Comparison of ENCODE assay signal across 1 fruit fly cellular context in genomic region chrX:21053099-21053715, dm6.
TF ChIP-seq lines count a peak whose summit lies in the region.

No protein-coding gene starts in this region.

TF ChIP-seq in whole organism, embryonic, 481 proteins besides CTCF, POLR2A, EP300 and RAD21 (continued from another document and continues in another):
- peak; percentile 89 for TF ChIP-seq dm (GFP tag; optimal IDR thresholded peaks at IDR 0.05; lab: Kevin White, UChicago)
- peak; percentile 57 for TF ChIP-seq Sry-β (GFP tag; optimal IDR thresholded peaks at IDR 0.05; lab: Kevin White, UChicago)
- TF ChIP-seq CG10366 (GFP tag; IDR thresholded peaks at IDR 0.05; lab: Robert Waterston, UW), result peak; percentile 46
- TF ChIP-seq chn (GFP tag; optimal IDR thresholded peaks at IDR 0.05; lab: Kevin White, UChicago), result peak; percentile 38
- TF ChIP-seq bbx (GFP tag; IDR thresholded peaks at IDR 0.05; lab: Robert Waterston, UW; ENCODE audit: partially characterized antibody), result peak; percentile 79
- TF ChIP-seq CG8089 (GFP tag; optimal IDR thresholded peaks at IDR 0.05; lab: Kevin White, UChicago), result peak; percentile 72
- peak; percentile 44 for TF ChIP-seq Adf1 (GFP tag; IDR thresholded peaks at IDR 0.05; lab: Robert Waterston, UW)
- peak; percentile 48 for TF ChIP-seq wdn (GFP tag; IDR thresholded peaks at IDR 0.05; lab: Robert Waterston, UW)
- TF ChIP-seq GATAe (GFP tag; conservative IDR thresholded peaks at IDR 0.05; lab: Robert Waterston, UW), result no peak
- TF ChIP-seq tna (GFP tag; IDR thresholded peaks at IDR 0.05; lab: Robert Waterston, UW; ENCODE audit: partially characterized antibody), result peak; percentile 66
- peak; percentile 56 for TF ChIP-seq CG15601 (tag; optimal IDR thresholded peaks at IDR 0.05; lab: Kevin White, UChicago)
- TF ChIP-seq CG8924 (tag; optimal IDR thresholded peaks at IDR 0.05; lab: Kevin White, UChicago), result peak; percentile 68
- TF ChIP-seq gro (GFP tag; optimal IDR thresholded peaks at IDR 0.05; lab: Kevin White, UChicago), result peak; percentile 71
- TF ChIP-seq CG10959 (GFP tag; IDR thresholded peaks at IDR 0.05; lab: Robert Waterston, UW), result peak; percentile 65
- TF ChIP-seq CG4707 (GFP tag; optimal IDR thresholded peaks at IDR 0.05; lab: Kevin White, UChicago), result peak; percentile 82
- peak; percentile 68 for TF ChIP-seq CG13894 (tag; optimal IDR thresholded peaks at IDR 0.05; lab: Kevin White, UChicago)
- TF ChIP-seq CG7372 (GFP tag; IDR thresholded peaks at IDR 0.05; lab: Robert Waterston, UW), result peak; percentile 52; the same call in 1 of the 2 replicates
- no peak for TF ChIP-seq Neu2 (GFP tag; optimal IDR thresholded peaks at IDR 0.05; lab: Kevin White, UChicago; ENCODE audit: borderline replicate concordance)
- TF ChIP-seq Rx (GFP tag; IDR thresholded peaks at IDR 0.05; lab: Robert Waterston, UW), result peak; percentile 38; the same call in 1 of the 2 replicates
- no peak for TF ChIP-seq CG11695 (GFP tag; IDR thresholded peaks at IDR 0.05; lab: Robert Waterston, UW)
- TF ChIP-seq CG31441 (GFP tag; IDR thresholded peaks at IDR 0.05; lab: Robert Waterston, UW), result peak; percentile 64
- peak; percentile 89 for TF ChIP-seq CG6765 (GFP tag; optimal IDR thresholded peaks at IDR 0.05; lab: Kevin White, UChicago)
- peak; percentile 41 for TF ChIP-seq CG1529 (GFP tag; optimal IDR thresholded peaks at IDR 0.05; lab: Kevin White, UChicago)
- peak; percentile 63 for TF ChIP-seq Antp (GFP tag; optimal IDR thresholded peaks at IDR 0.05; lab: Kevin White, UChicago)
- TF ChIP-seq Xrp1 (GFP tag; IDR thresholded peaks at IDR 0.05; lab: Robert Waterston, UW), result no peak
- TF ChIP-seq CG12071 (GFP tag; optimal IDR thresholded peaks at IDR 0.05; lab: Kevin White, UChicago), result peak; percentile 92
- no peak for TF ChIP-seq crol (GFP tag; IDR thresholded peaks at IDR 0.05; lab: Robert Waterston, UW)
- TF ChIP-seq odd (GFP tag; optimal IDR thresholded peaks at IDR 0.05; lab: Kevin White, UChicago), result peak; percentile 83
- peak; percentile 62 for TF ChIP-seq Atf3 (GFP tag; optimal IDR thresholded peaks at IDR 0.05; lab: Kevin White, UChicago)
- TF ChIP-seq pum (GFP tag; optimal IDR thresholded peaks at IDR 0.05; lab: Kevin White, UChicago), result peak; percentile 33
- TF ChIP-seq CG10979 (tag; optimal IDR thresholded peaks at IDR 0.05; lab: Kevin White, UChicago), result peak; percentile 48
- TF ChIP-seq ato (GFP tag; IDR thresholded peaks at IDR 0.05; lab: Robert Waterston, UW; ENCODE audit: partially characterized antibody), result peak; percentile 53; the same call in 1 of the 2 replicates
- TF ChIP-seq inv (GFP tag; IDR thresholded peaks at IDR 0.05; lab: Robert Waterston, UW; ENCODE audit: partially characterized antibody), result peak; percentile 77
- TF ChIP-seq CG4328 (GFP tag; optimal IDR thresholded peaks at IDR 0.05; lab: Kevin White, UChicago), result peak; percentile 84
- no peak for TF ChIP-seq CG31388 (GFP tag; optimal IDR thresholded peaks at IDR 0.05; lab: Kevin White, UChicago)
- peak; percentile 31 for TF ChIP-seq CG6254 (GFP tag; optimal IDR thresholded peaks at IDR 0.05; lab: Kevin White, UChicago)
- TF ChIP-seq CG10267 (tag; optimal IDR thresholded peaks at IDR 0.05; lab: Kevin White, UChicago), result peak; percentile 61
- peak; percentile 63 for TF ChIP-seq Fer2 (tag; optimal IDR thresholded peaks at IDR 0.05; lab: Kevin White, UChicago)
- peak; percentile 59 for TF ChIP-seq CG3163 (GFP tag; optimal IDR thresholded peaks at IDR 0.05; lab: Kevin White, UChicago)
- peak; percentile 85 for TF ChIP-seq CG16813 (GFP tag; IDR thresholded peaks at IDR 0.05; lab: Robert Waterston, UW; ENCODE audit: partially characterized antibody)
- TF ChIP-seq Usf (GFP tag; optimal IDR thresholded peaks at IDR 0.05; lab: Kevin White, UChicago), result peak; percentile 30
- TF ChIP-seq CG4282 (GFP tag; optimal IDR thresholded peaks at IDR 0.05; lab: Kevin White, UChicago), result peak; percentile 34
- TF ChIP-seq CG12744 (GFP tag; optimal IDR thresholded peaks at IDR 0.05; lab: Kevin White, UChicago), result peak; percentile 24
- TF ChIP-seq so (GFP tag; IDR thresholded peaks at IDR 0.05; lab: Robert Waterston, UW), result peak; percentile 76
- TF ChIP-seq CG6654 (GFP tag; optimal IDR thresholded peaks at IDR 0.05; lab: Kevin White, UChicago), result peak; percentile 28
- TF ChIP-seq CrebB (tag; optimal IDR thresholded peaks at IDR 0.05; lab: Kevin White, UChicago), result peak; percentile 88
- peak; percentile 87 for TF ChIP-seq CG11456 (GFP tag; IDR thresholded peaks at IDR 0.05; lab: Robert Waterston, UW)
- peak; percentile 78 for TF ChIP-seq CG17328 (GFP tag; IDR thresholded peaks at IDR 0.05; lab: Robert Waterston, UW)
- TF ChIP-seq ftz-f1 (GFP tag; optimal IDR thresholded peaks at IDR 0.05; lab: Kevin White, UChicago), result no peak
- peak in 1 of 2 experiments; percentile 67 for TF ChIP-seq insv (GFP tag; optimal IDR thresholded peaks at IDR 0.05; lab: Kevin White, UChicago)
- TF ChIP-seq CG33557 (GFP tag; optimal IDR thresholded peaks at IDR 0.05; lab: Kevin White, UChicago), result peak; percentile 62
- no peak for TF ChIP-seq Ravus (GFP tag; IDR thresholded peaks at IDR 0.05; lab: Robert Waterston, UW)
- peak; percentile 71 for TF ChIP-seq trem (tag; optimal IDR thresholded peaks at IDR 0.05; lab: Kevin White, UChicago)
- TF ChIP-seq Trl (optimal IDR thresholded peaks at IDR 0.05; lab: Kevin White, UChicago), result no peak
- TF ChIP-seq Trl (GFP tag; optimal IDR thresholded peaks at IDR 0.05; lab: Kevin White, UChicago), result peak; percentile 72
- peak; percentile 48 for TF ChIP-seq CG9437 (GFP tag; optimal IDR thresholded peaks at IDR 0.05; lab: Kevin White, UChicago)
- TF ChIP-seq CG2202 (tag; optimal IDR thresholded peaks at IDR 0.05; lab: Kevin White, UChicago), result peak; percentile 75
- peak; percentile 71 for TF ChIP-seq CG13624 (GFP tag; optimal IDR thresholded peaks at IDR 0.05; lab: Kevin White, UChicago)
- peak; percentile 14 for TF ChIP-seq CG10565 (GFP tag; optimal IDR thresholded peaks at IDR 0.05; lab: Kevin White, UChicago)
- TF ChIP-seq cad (GFP tag; optimal IDR thresholded peaks at IDR 0.05; lab: Kevin White, UChicago), result no peak
- TF ChIP-seq gsb-n (tag; optimal IDR thresholded peaks at IDR 0.05; lab: Kevin White, UChicago), result peak; percentile 59
- TF ChIP-seq lov (optimal IDR thresholded peaks at IDR 0.05; lab: Kevin White, UChicago), result no peak
- TF ChIP-seq lov (GFP tag; IDR thresholded peaks at IDR 0.05; lab: Robert Waterston, UW), result peak; percentile 85
- TF ChIP-seq chm (GFP tag; IDR thresholded peaks at IDR 0.05; lab: Robert Waterston, UW), result peak; percentile 93
- TF ChIP-seq CG16779 (GFP tag; IDR thresholded peaks at IDR 0.05; lab: Robert Waterston, UW), result 0 out of 2 replicates have a peak, but pooled peaks have one; percentile 47
- peak; percentile 55 for TF ChIP-seq lmd (GFP tag; IDR thresholded peaks at IDR 0.05; lab: Robert Waterston, UW)
- TF ChIP-seq CG17186 (GFP tag; optimal IDR thresholded peaks at IDR 0.05; lab: Kevin White, UChicago), result peak; percentile 79
- TF ChIP-seq CG14710 (tag; optimal IDR thresholded peaks at IDR 0.05; lab: Kevin White, UChicago), result peak; percentile 44
- peak; percentile 69 for TF ChIP-seq nerfin-1 (tag; optimal IDR thresholded peaks at IDR 0.05; lab: Kevin White, UChicago)
- TF ChIP-seq CG17829 (tag; optimal IDR thresholded peaks at IDR 0.05; lab: Kevin White, UChicago), result peak; percentile 58
- TF ChIP-seq Gug (GFP tag; IDR thresholded peaks at IDR 0.05; lab: Robert Waterston, UW), result peak; percentile 63; the same call in 2 of the 4 replicates
- peak; percentile 66 for TF ChIP-seq grau (tag; optimal IDR thresholded peaks at IDR 0.05; lab: Kevin White, UChicago)
- TF ChIP-seq lbe (GFP tag; optimal IDR thresholded peaks at IDR 0.05; lab: Kevin White, UChicago), result peak; percentile 50
- peak; percentile 28; the same call in 1 of the 2 replicates for TF ChIP-seq CG9215 (GFP tag; IDR thresholded peaks at IDR 0.05; lab: Robert Waterston, UW)
- TF ChIP-seq CG7786 (GFP tag; optimal IDR thresholded peaks at IDR 0.05; lab: Kevin White, UChicago), result peak; percentile 69
- TF ChIP-seq Chrac-16 (GFP tag; optimal IDR thresholded peaks at IDR 0.05; lab: Kevin White, UChicago), result no peak
- TF ChIP-seq CG5245 (GFP tag; optimal IDR thresholded peaks at IDR 0.05; lab: Kevin White, UChicago), result peak; percentile 55
- TF ChIP-seq CG2712 (tag; optimal IDR thresholded peaks at IDR 0.05; lab: Kevin White, UChicago), result peak; percentile 58
- TF ChIP-seq CG12219 (GFP tag; optimal IDR thresholded peaks at IDR 0.05; lab: Kevin White, UChicago), result peak; percentile 74
- peak; percentile 80 for TF ChIP-seq fd64A (GFP tag; optimal IDR thresholded peaks at IDR 0.05; lab: Kevin White, UChicago)
- peak; percentile 59 for TF ChIP-seq CG17361 (GFP tag; IDR thresholded peaks at IDR 0.05; lab: Robert Waterston, UW)
- TF ChIP-seq Nf-YB (GFP tag; optimal IDR thresholded peaks at IDR 0.05; lab: Kevin White, UChicago), result peak; percentile 52
- TF ChIP-seq CG32532 (GFP tag; IDR thresholded peaks at IDR 0.05; lab: Robert Waterston, UW), result peak; percentile 84
- peak; percentile 69 for TF ChIP-seq CG9876 (GFP tag; optimal IDR thresholded peaks at IDR 0.05; lab: Kevin White, UChicago)
- peak; percentile 47; the same call in 1 of the 3 replicates for TF ChIP-seq CG3726 (GFP tag; IDR thresholded peaks at IDR 0.05; lab: Robert Waterston, UW)
- peak; percentile 32; the same call in 1 of the 2 replicates for TF ChIP-seq Oaz (GFP tag; IDR thresholded peaks at IDR 0.05; lab: Robert Waterston, UW)
- no peak for TF ChIP-seq CG18476 (GFP tag; optimal IDR thresholded peaks at IDR 0.05; lab: Kevin White, UChicago)
- peak; percentile 79 for TF ChIP-seq CG13287 (GFP tag; IDR thresholded peaks at IDR 0.05; lab: Robert Waterston, UW; ENCODE audit: partially characterized antibody)
- TF ChIP-seq CG2199 (GFP tag; IDR thresholded peaks at IDR 0.05; lab: Robert Waterston, UW), result no peak
- TF ChIP-seq CG4424 (GFP tag; optimal IDR thresholded peaks at IDR 0.05; lab: Kevin White, UChicago), result peak; percentile 74
- peak; percentile 49 for TF ChIP-seq D19B (GFP tag; optimal IDR thresholded peaks at IDR 0.05; lab: Kevin White, UChicago)
- peak; percentile 88 for TF ChIP-seq CG13296 (GFP tag; optimal IDR thresholded peaks at IDR 0.05; lab: Kevin White, UChicago)
- TF ChIP-seq Aef1 (GFP tag; IDR thresholded peaks at IDR 0.05; lab: Robert Waterston, UW), result peak; percentile 57
- peak; percentile 63 for TF ChIP-seq pho (GFP tag; optimal IDR thresholded peaks at IDR 0.05; lab: Kevin White, UChicago)
- TF ChIP-seq CG8944 (GFP tag; optimal IDR thresholded peaks at IDR 0.05; lab: Kevin White, UChicago), result peak; percentile 52
- TF ChIP-seq CG17612 (GFP tag; IDR thresholded peaks at IDR 0.05; lab: Robert Waterston, UW), result peak; percentile 14; the same call in 1 of the 2 replicates
- peak; percentile 71 for TF ChIP-seq CG15269 (tag; optimal IDR thresholded peaks at IDR 0.05; lab: Kevin White, UChicago)
- TF ChIP-seq gt (GFP tag; IDR thresholded peaks at IDR 0.05; lab: Robert Waterston, UW), result no peak
- peak; percentile 79 for TF ChIP-seq CG31365 (tag; optimal IDR thresholded peaks at IDR 0.05; lab: Kevin White, UChicago)
- TF ChIP-seq Bteb2 (GFP tag; optimal IDR thresholded peaks at IDR 0.05; lab: Kevin White, UChicago), result peak; percentile 75
- peak; percentile 85 for TF ChIP-seq CG18599 (GFP tag; optimal IDR thresholded peaks at IDR 0.05; lab: Kevin White, UChicago)
- peak; percentile 76; the same call in 2 of the 3 replicates for TF ChIP-seq zfh1 (GFP tag; IDR thresholded peaks at IDR 0.05; lab: Robert Waterston, UW)
- TF ChIP-seq CG1602 (GFP tag; optimal IDR thresholded peaks at IDR 0.05; lab: Kevin White, UChicago), result no peak
- TF ChIP-seq MTF-1 (GFP tag; optimal IDR thresholded peaks at IDR 0.05; lab: Kevin White, UChicago; ENCODE audit: borderline replicate concordance), result peak; percentile 95
- peak; percentile 68 for TF ChIP-seq unpg (GFP tag; optimal IDR thresholded peaks at IDR 0.05; lab: Kevin White, UChicago)
- peak; percentile 75 for TF ChIP-seq Dad (GFP tag; optimal IDR thresholded peaks at IDR 0.05; lab: Kevin White, UChicago)
- peak; percentile 77; the same call in 2 of the 3 replicates for TF ChIP-seq hb (GFP tag; IDR thresholded peaks at IDR 0.05; lab: Robert Waterston, UW; ENCODE audit: partially characterized antibody)
- peak; percentile 56 for TF ChIP-seq CG17802 (tag; optimal IDR thresholded peaks at IDR 0.05; lab: Kevin White, UChicago)
- TF ChIP-seq crp (GFP tag; optimal IDR thresholded peaks at IDR 0.05; lab: Kevin White, UChicago), result peak in 1 of 2 experiments; percentile 67
- peak; percentile 56 for TF ChIP-seq CG12942 (GFP tag; optimal IDR thresholded peaks at IDR 0.05; lab: Kevin White, UChicago)
- TF ChIP-seq CG12155 (GFP tag; optimal IDR thresholded peaks at IDR 0.05; lab: Kevin White, UChicago), result peak; percentile 45
- TF ChIP-seq dysf (GFP tag; IDR thresholded peaks at IDR 0.05; lab: Robert Waterston, UW), result peak; percentile 63; the same call in 2 of the 3 replicates
- no peak for TF ChIP-seq Sox102F (GFP tag; optimal IDR thresholded peaks at IDR 0.05; lab: Kevin White, UChicago)
- TF ChIP-seq tio (GFP tag; optimal IDR thresholded peaks at IDR 0.05; lab: Kevin White, UChicago), result peak; percentile 16
- peak; percentile 77; the same call in 2 of the 3 replicates for TF ChIP-seq knrl (GFP tag; IDR thresholded peaks at IDR 0.05; lab: Robert Waterston, UW; ENCODE audit: partially characterized antibody)
- TF ChIP-seq sug (tag; optimal IDR thresholded peaks at IDR 0.05; lab: Kevin White, UChicago), result peak; percentile 61
- peak; percentile 44; the same call in 1 of the 2 replicates for TF ChIP-seq gsb (GFP tag; IDR thresholded peaks at IDR 0.05; lab: Robert Waterston, UW)
- peak; percentile 1 for TF ChIP-seq Ssrp (tag; optimal IDR thresholded peaks at IDR 0.05; lab: Kevin White, UChicago)
- no peak for TF ChIP-seq h (optimal IDR thresholded peaks at IDR 0.05; lab: Kevin White, UChicago)
- peak; percentile 97 for TF ChIP-seq Med (GFP tag; lab: Kevin White, UChicago)
- no peak for TF ChIP-seq Elba2 (GFP tag; optimal IDR thresholded peaks at IDR 0.05; lab: Kevin White, UChicago)
- peak; percentile 89 for TF ChIP-seq CG7928 (GFP tag; optimal IDR thresholded peaks at IDR 0.05; lab: Kevin White, UChicago)
- TF ChIP-seq stwl (tag; optimal IDR thresholded peaks at IDR 0.05; lab: Kevin White, UChicago), result peak; percentile 39
- TF ChIP-seq gcm2 (GFP tag; optimal IDR thresholded peaks at IDR 0.05; lab: Kevin White, UChicago), result peak; percentile 71
- TF ChIP-seq Lhr (GFP tag; optimal IDR thresholded peaks at IDR 0.05; lab: Kevin White, UChicago), result peak; percentile 61
- TF ChIP-seq CG3407 (GFP tag; optimal IDR thresholded peaks at IDR 0.05; lab: Kevin White, UChicago), result peak; percentile 44
- TF ChIP-seq Poxn (GFP tag; IDR thresholded peaks at IDR 0.05; lab: Robert Waterston, UW), result no peak
- TF ChIP-seq Awh (GFP tag; IDR thresholded peaks at IDR 0.05; lab: Robert Waterston, UW), result peak; percentile 70
